Worm (Caenorhabditis elegans) whole organism, L4 larva: Measurements from ENCODE around the gene eelo-2.

Source experiments
- D1046.2 ChIP-seq: fragments of 200-800 bp; sonication (Bioruptor generic); IDR thresholded peaks from 2 replicates; pipeline ENCODE4 v1.3.6; 2022; ENCODE audit warnings: missing genetic modification characterization, missing compliant biosample characterization
- F26F4.8 ChIP-seq: fragments of 200-800 bp; sonication (Bioruptor generic); conservative IDR thresholded peaks from 2 replicates; pipeline ENCODE4 v1.3.6; 2022; ENCODE audit warnings: missing genetic modification characterization, missing compliant biosample characterization
- F37D6.2 ChIP-seq: sonication (generic microtip); optimal IDR thresholded peaks from 2 replicates; lab custom pipeline; 2016; ENCODE audit warnings: mild to moderate bottlenecking, missing genetic modification characterization, missing compliant biosample characterization
- R02D3.7 ChIP-seq: fragments of 150-350 bp; sonication (generic microtip); optimal IDR thresholded peaks from 3 replicates; lab custom pipeline; 2014; ENCODE audit warnings: missing biosample characterization, missing genetic modification characterization
- T26A8.4 ChIP-seq: fragments of 200-800 bp; sonication (Bioruptor generic); IDR thresholded peaks from 2 replicates; pipeline ENCODE4 v1.3.6; 2022; ENCODE audit warnings: missing genetic modification characterization, missing compliant biosample characterization
- Y105C5A.15 ChIP-seq: fragments of 200-800 bp; sonication (Bioruptor generic); IDR thresholded peaks from 2 replicates; pipeline ENCODE4 v1.3.6; 2022; ENCODE audit warnings: missing genetic modification characterization, missing compliant biosample characterization
- Y48G9A.11 ChIP-seq: fragments of 200-800 bp; sonication (Bioruptor generic); IDR thresholded peaks from 2 replicates; pipeline ENCODE4 v1.3.6; 2022; ENCODE audit warnings: missing genetic modification reagents, missing genetic modification characterization, missing compliant biosample characterization
- Y5F2A.4 ChIP-seq: fragments of 200-800 bp; sonication (Bioruptor generic); optimal IDR thresholded peaks from 2 replicates; lab custom pipeline; 2018; ENCODE audit warnings: mild to moderate bottlenecking, missing genetic modification characterization, missing compliant biosample characterization
- Y75B8A.6 ChIP-seq: fragments of 200-800 bp; sonication (Bioruptor generic); IDR thresholded peaks from 2 replicates; pipeline ENCODE4 v1.3.6; 2022; ENCODE audit warnings: missing genetic modification reagents, missing genetic modification characterization, missing compliant biosample characterization
- ZK546.5 ChIP-seq, 2 experiments: sonication (generic microtip); optimal IDR thresholded peaks; 2 replicates each; lab custom pipeline; 2017; ENCODE audit warnings: missing biosample characterization in 2 of 2, missing genetic modification characterization in 2 of 2
- aha-1 ChIP-seq: fragments of 150-350 bp; peaks from one replicate; lab custom pipeline; 2014; ENCODE audit warnings: missing biosample characterization, missing genetic modification characterization
- ama-1 ChIP-seq: fragments of 150-350 bp; optimal IDR thresholded peaks from 2 replicates; lab custom pipeline; 2014; ENCODE audit warnings: inconsistent platforms, mixed read lengths
- ceh-20 ChIP-seq: fragments of 200-800 bp; sonication (Bioruptor generic); IDR thresholded peaks from 2 replicates; pipeline ENCODE4 v1.3.6; 2022; ENCODE audit warnings: missing genetic modification reagents, missing genetic modification characterization, missing compliant biosample characterization
- ceh-62 ChIP-seq: sonication (generic microtip); optimal IDR thresholded peaks from 2 replicates; lab custom pipeline; 2017; ENCODE audit warnings: missing biosample characterization, missing genetic modification characterization
- ceh-82 ChIP-seq: sonication (generic microtip); optimal IDR thresholded peaks from 2 replicates; lab custom pipeline; 2017; ENCODE audit warnings: missing biosample characterization, missing genetic modification characterization
- cey-2 ChIP-seq: sonication (generic microtip); optimal IDR thresholded peaks from 3 replicates; lab custom pipeline; 2017; ENCODE audit warnings: missing genetic modification characterization, mild to moderate bottlenecking, missing compliant biosample characterization, antibody characterized with exemption, borderline replicate concordance; ENCODE audit not compliant: insufficient read depth
- ctbp-1 ChIP-seq: fragments of 200-800 bp; sonication (Bioruptor generic); IDR thresholded peaks from 2 replicates; pipeline ENCODE4 v1.3.6; 2022; ENCODE audit warnings: missing genetic modification reagents, missing genetic modification characterization, missing compliant biosample characterization
- daf-12 ChIP-seq: fragments of 150-350 bp; optimal IDR thresholded peaks from 2 replicates; lab custom pipeline; 2014; ENCODE audit warnings: missing biosample characterization, missing genetic modification reagents, missing genetic modification characterization
- daf-8 ChIP-seq: fragments of 200-800 bp; sonication (Bioruptor generic); IDR thresholded peaks from 2 replicates; pipeline ENCODE4 v1.3.6; 2022; ENCODE audit warnings: missing genetic modification characterization, missing compliant biosample characterization
- dmd-6 ChIP-seq: fragments of 200-800 bp; sonication (Bioruptor generic); IDR thresholded peaks from 2 replicates; pipeline ENCODE4 v1.3.6; 2022; ENCODE audit warnings: missing genetic modification reagents, missing genetic modification characterization, missing compliant biosample characterization
- dmd-8 ChIP-seq: fragments of 200-800 bp; sonication (Bioruptor generic); IDR thresholded peaks from 2 replicates; pipeline ENCODE4 v1.3.6; 2022; ENCODE audit warnings: missing genetic modification characterization, missing compliant biosample characterization
- dmd-9 ChIP-seq: fragments of 200-800 bp; sonication (Bioruptor generic); IDR thresholded peaks from 2 replicates; pipeline ENCODE4 v1.3.6; 2022; ENCODE audit warnings: missing genetic modification reagents, missing genetic modification characterization, missing compliant biosample characterization
- dpl-1 ChIP-seq: fragments of 150-350 bp; optimal IDR thresholded peaks from 2 replicates; lab custom pipeline; 2014; ENCODE audit warnings: missing biosample characterization, missing genetic modification reagents, missing genetic modification characterization
- gei-8 ChIP-seq: fragments of 200-800 bp; sonication (Bioruptor generic); optimal IDR thresholded peaks from 2 replicates; lab custom pipeline; 2018; ENCODE audit warnings: mild to moderate bottlenecking, missing genetic modification characterization, missing compliant biosample characterization
- hlh-30 ChIP-seq: sonication (generic microtip); optimal IDR thresholded peaks from 2 replicates; lab custom pipeline; 2017; ENCODE audit warnings: antibody characterized with exemption, mild to moderate bottlenecking, missing genetic modification characterization, missing compliant biosample characterization; ENCODE audit not compliant: insufficient read depth
- lim-7 ChIP-seq: fragments of 200-800 bp; sonication (Bioruptor generic); IDR thresholded peaks from 2 replicates; pipeline ENCODE4 v1.3.6; 2022; ENCODE audit warnings: missing genetic modification characterization, missing compliant biosample characterization
- lin-15B ChIP-seq: fragments of 150-350 bp; sonication (generic microtip); optimal IDR thresholded peaks from 3 replicates; lab custom pipeline; 2014; ENCODE audit warnings: missing biosample characterization, missing genetic modification characterization
- lin-29 ChIP-seq: fragments of 200-800 bp; sonication (Bioruptor generic); IDR thresholded peaks from 2 replicates; pipeline ENCODE4 v1.3.6; 2022; ENCODE audit warnings: missing genetic modification reagents, missing genetic modification characterization, missing compliant biosample characterization
- lin-38 ChIP-seq: fragments of 200-800 bp; sonication (Bioruptor generic); IDR thresholded peaks from 2 replicates; pipeline ENCODE4 v1.3.6; 2022; ENCODE audit warnings: missing genetic modification reagents, missing genetic modification characterization, missing compliant biosample characterization
- mdt-29 ChIP-seq: fragments of 200-800 bp; sonication (Bioruptor generic); IDR thresholded peaks from 2 replicates; pipeline ENCODE4 v1.3.6; 2022; ENCODE audit warnings: missing genetic modification reagents, missing genetic modification characterization, missing compliant biosample characterization
- mep-1 ChIP-seq: fragments of 150-350 bp; sonication (generic microtip); optimal IDR thresholded peaks from 3 replicates; lab custom pipeline; 2014; ENCODE audit warnings: missing biosample characterization, missing genetic modification characterization
- nhr-111 ChIP-seq: fragments of 200-800 bp; sonication (Bioruptor generic); optimal IDR thresholded peaks from 2 replicates; lab custom pipeline; 2018; ENCODE audit warnings: mild to moderate bottlenecking, missing genetic modification characterization, missing compliant biosample characterization
- nhr-237 ChIP-seq: sonication (generic microtip); optimal IDR thresholded peaks from 2 replicates; lab custom pipeline; 2017; ENCODE audit warnings: missing biosample characterization, missing genetic modification characterization
- nhr-41 ChIP-seq: fragments of 200-800 bp; sonication (Bioruptor generic); IDR thresholded peaks from 2 replicates; pipeline ENCODE4 v1.3.6; 2022; ENCODE audit warnings: missing genetic modification reagents, missing genetic modification characterization, missing compliant biosample characterization
- nhr-42 ChIP-seq: fragments of 200-800 bp; sonication (Bioruptor generic); IDR thresholded peaks from 2 replicates; pipeline ENCODE4 v1.3.6; 2022; ENCODE audit warnings: missing genetic modification characterization, missing compliant biosample characterization
- nhr-6 ChIP-seq: fragments of 150-350 bp; optimal IDR thresholded peaks from 2 replicates; lab custom pipeline; 2014; ENCODE audit warnings: missing biosample characterization, missing genetic modification characterization
- nhr-76 ChIP-seq: fragments of 150-350 bp; optimal IDR thresholded peaks from 2 replicates; lab custom pipeline; 2014; ENCODE audit warnings: missing biosample characterization, missing genetic modification characterization
- pha-4 ChIP-seq, 2 experiments: fragments of 150-350 bp in 1 of 2; fragments of 200-800 bp in 1 of 2; sonication (Bioruptor generic) in 1 of 2; IDR thresholded peaks in 1 of 2; optimal IDR thresholded peaks in 1 of 2; 2 replicates each; pipeline versions ENCODE4 v1.3.6 to Lab custom; 2014 to 2022; ENCODE audit warnings: missing genetic modification characterization in 2 of 2, missing genetic modification reagents in 2 of 2, missing biosample characterization in 1 of 2, missing compliant biosample characterization in 1 of 2
- php-3 ChIP-seq: fragments of 200-800 bp; sonication (Bioruptor generic); IDR thresholded peaks from 2 replicates; pipeline ENCODE4 v1.3.6; 2022; ENCODE audit warnings: missing genetic modification reagents, missing genetic modification characterization, missing compliant biosample characterization
- pqm-1 ChIP-seq: sonication (generic microtip); optimal IDR thresholded peaks from 2 replicates; lab custom pipeline; 2017; ENCODE audit warnings: missing biosample characterization, missing genetic modification characterization
- rbr-2 ChIP-seq: sonication (generic microtip); optimal IDR thresholded peaks from 2 replicates; lab custom pipeline; 2016; ENCODE audit warnings: missing genotype, missing genetic modification characterization, missing compliant biosample characterization
- saeg-2 ChIP-seq: fragments of 200-800 bp; sonication (Bioruptor generic); IDR thresholded peaks from 2 replicates; pipeline ENCODE4 v1.3.6; 2022; ENCODE audit warnings: missing genetic modification reagents, missing genetic modification characterization, missing compliant biosample characterization
- sdz-12 ChIP-seq: fragments of 200-800 bp; sonication (Bioruptor generic); optimal IDR thresholded peaks from 2 replicates; lab custom pipeline; 2018; ENCODE audit warnings: mild to moderate bottlenecking, missing genetic modification characterization, missing compliant biosample characterization
- snpc-4 ChIP-seq: fragments of 150-350 bp; optimal IDR thresholded peaks from 2 replicates; lab custom pipeline; 2014; ENCODE audit warnings: missing biosample characterization, missing genetic modification characterization
- unc-130 ChIP-seq: sonication (generic microtip); optimal IDR thresholded peaks from 2 replicates; lab custom pipeline; 2016; ENCODE audit warnings: missing genetic modification reagents, missing genetic modification characterization, missing compliant biosample characterization
- unc-39 ChIP-seq: sonication (generic microtip); optimal IDR thresholded peaks from 2 replicates; lab custom pipeline; 2017; ENCODE audit warnings: missing biosample characterization, missing genetic modification characterization
- vab-7 ChIP-seq: fragments of 200-800 bp; sonication (Bioruptor generic); IDR thresholded peaks from 2 replicates; pipeline ENCODE4 v1.3.6; 2022; ENCODE audit warnings: missing genetic modification reagents, missing genetic modification characterization, missing compliant biosample characterization
- zag-1 ChIP-seq: fragments of 150-350 bp; optimal IDR thresholded peaks from 2 replicates; lab custom pipeline; 2014; ENCODE audit warnings: missing biosample characterization, missing genetic modification characterization
- zfp-2 ChIP-seq: sonication (generic microtip); optimal IDR thresholded peaks from 2 replicates; lab custom pipeline; 2016; ENCODE audit warnings: mild to moderate bottlenecking, missing genetic modification characterization, missing compliant biosample characterization
- zfp-3 ChIP-seq: fragments of 200-800 bp; sonication (Bioruptor generic); conservative IDR thresholded peaks from 2 replicates; pipeline ENCODE4 v1.3.6; 2022; ENCODE audit warnings: missing genetic modification reagents, missing genetic modification characterization, missing compliant biosample characterization
- zip-11 ChIP-seq: fragments of 200-800 bp; sonication (Bioruptor generic); IDR thresholded peaks from 2 replicates; pipeline ENCODE4 v1.3.6; 2022; ENCODE audit warnings: missing genetic modification characterization, missing compliant biosample characterization
- ztf-11 ChIP-seq: fragments of 150-350 bp; optimal IDR thresholded peaks from 2 replicates; lab custom pipeline; 2014; ENCODE audit warnings: missing biosample characterization, missing genetic modification characterization

The eelo-2 gene

ce11 chrIV:17249691-17250181 lies at the start of gene eelo-2:
eelo-2 (plus strand) TSS chrIV:17250131.
- no peak for TF ChIP-seq F26F4.8
- peak; percentile 97 for TF ChIP-seq dmd-6 (GFP tag; lab: Robert Waterston, UW)
- peak; percentile 97 for TF ChIP-seq lin-29 (GFP tag; lab: Robert Waterston, UW)
- TF ChIP-seq ama-1 (lab: Kevin White, UChicago) = peak; percentile 62
- TF ChIP-seq zip-11 (GFP tag; lab: Robert Waterston, UW) = no peak
- peak; percentile 90 for TF ChIP-seq Y75B8A.6 (GFP tag; lab: Robert Waterston, UW)
- TF ChIP-seq saeg-2 = peak; percentile 94
- peak; percentile 98 for TF ChIP-seq T26A8.4 (GFP tag; lab: Robert Waterston, UW)
- TF ChIP-seq zag-1 (tag; lab: Kevin White, UChicago) = peak; percentile 86
- no peak for TF ChIP-seq unc-39 (tag; lab: Kevin White, UChicago)
- TF ChIP-seq lin-15B (tag; lab: Kevin White, UChicago) = peak; percentile 96
- peak; percentile 87 for TF ChIP-seq vab-7 (GFP tag; lab: Robert Waterston, UW)
- TF ChIP-seq ctbp-1 = peak; percentile 92
- TF ChIP-seq dmd-9 = peak; percentile 96
- peak; percentile 62 for TF ChIP-seq ceh-82 (tag; lab: Kevin White, UChicago)
- TF ChIP-seq zfp-2 (tag; lab: Kevin White, UChicago) = peak; percentile 84
- TF ChIP-seq snpc-4 (tag; lab: Kevin White, UChicago) = peak; percentile 34
- 0 out of 2 replicates have a peak, but pooled peaks have one; percentile 19 for TF ChIP-seq Y105C5A.15 (GFP tag; lab: Robert Waterston, UW)
- TF ChIP-seq R02D3.7 (tag; lab: Kevin White, UChicago) = no peak
- TF ChIP-seq dpl-1 (GFP tag; lab: Kevin White, UChicago) = peak; percentile 100
- peak; percentile 99 for TF ChIP-seq nhr-6 (tag; lab: Kevin White, UChicago)
- TF ChIP-seq cey-2 (tag; lab: Kevin White, UChicago) = peak; percentile 1
- no peak for TF ChIP-seq sdz-12
- TF ChIP-seq nhr-111 (GFP tag; lab: Kevin White, UChicago) = no peak
- peak; percentile 78 for TF ChIP-seq Y5F2A.4 (GFP tag; lab: Kevin White, UChicago)
- TF ChIP-seq ceh-20 (GFP tag; lab: Robert Waterston, UW) = peak; percentile 96
- no peak for TF ChIP-seq daf-12
- TF ChIP-seq hlh-30 (tag; lab: Kevin White, UChicago) = peak; percentile 93
- peak; percentile 96 for TF ChIP-seq nhr-42
- TF ChIP-seq gei-8 (GFP tag; lab: Kevin White, UChicago) = no peak
- no peak for TF ChIP-seq lim-7 (GFP tag; lab: Robert Waterston, UW)
- peak; percentile 96 for TF ChIP-seq mdt-29
- peak; percentile 63 for TF ChIP-seq pqm-1 (tag; lab: Kevin White, UChicago)
- peak; percentile 97 for TF ChIP-seq zfp-3 (GFP tag; lab: Robert Waterston, UW)
- TF ChIP-seq D1046.2 (GFP tag; lab: Robert Waterston, UW) = peak; percentile 89
- TF ChIP-seq F37D6.2 = peak; percentile 96
- peak; percentile 54 for TF ChIP-seq nhr-237
- TF ChIP-seq mep-1 (tag; lab: Kevin White, UChicago) = peak; percentile 99
- TF ChIP-seq nhr-41 (GFP tag; lab: Robert Waterston, UW) = peak; percentile 90
- peak in 1 of 2 experiments; percentile 79 for TF ChIP-seq ZK546.5 (tag; optimal IDR thresholded peaks at IDR 0.05; lab: Kevin White, UChicago)
- peak; percentile 93 for TF ChIP-seq unc-130
- TF ChIP-seq nhr-76 (tag; lab: Kevin White, UChicago) = peak; percentile 75
- peak; percentile 100 for TF ChIP-seq lin-38
- TF ChIP-seq aha-1 (tag; lab: Kevin White, UChicago) = peak; percentile 99
- peak; percentile 95 for TF ChIP-seq pha-4 (GFP tag; IDR thresholded peaks at IDR 0.05; lab: Robert Waterston, UW)
- TF ChIP-seq pha-4 (tag; optimal IDR thresholded peaks at IDR 0.05; lab: Kevin White, UChicago) = peak; percentile 6
- TF ChIP-seq daf-8 = no peak
- TF ChIP-seq php-3 (GFP tag; lab: Robert Waterston, UW) = peak; percentile 89
- peak; percentile 14 for TF ChIP-seq ceh-62
- TF ChIP-seq dmd-8 (GFP tag; lab: Robert Waterston, UW) = 0 out of 2 replicates have a peak, but pooled peaks have one; percentile 13
- TF ChIP-seq Y48G9A.11 (GFP tag; lab: Robert Waterston, UW) = peak; percentile 75
- peak; percentile 98 for TF ChIP-seq rbr-2 (tag; lab: Kevin White, UChicago)
- TF ChIP-seq ztf-11 (tag; lab: Kevin White, UChicago) = no peak
